Worm (Caenorhabditis elegans) whole organism, early embryonic: ENCODE data around the gene egl-9.

Experiments
- B0310.2 ChIP-seq: sonication (generic microtip); optimal IDR thresholded peaks from 2 replicates; lab custom pipeline; 2016; ENCODE audit warnings: mild to moderate bottlenecking, missing genetic modification characterization, missing compliant biosample characterization
- aly-1 ChIP-seq: sonication (generic microtip); optimal IDR thresholded peaks from 2 replicates; lab custom pipeline; 2016; ENCODE audit warnings: missing genetic modification characterization, missing compliant biosample characterization
- ceh-36 ChIP-seq: sonication (generic microtip); optimal IDR thresholded peaks from 2 replicates; lab custom pipeline; 2016; ENCODE audit warnings: missing genetic modification characterization, inconsistent platforms, missing compliant biosample characterization
- flt-1 ChIP-seq: fragments of 200-800 bp; sonication (Bioruptor generic); IDR thresholded peaks from 2 replicates; pipeline ENCODE4 v1.3.6; 2022; ENCODE audit warnings: missing genetic modification characterization, missing compliant biosample characterization
- hmbx-1 ChIP-seq: sonication (generic microtip); optimal IDR thresholded peaks from 2 replicates; lab custom pipeline; 2016; ENCODE audit warnings: mild to moderate bottlenecking, missing genetic modification characterization, missing compliant biosample characterization
- pes-1 ChIP-seq: fragments of 200-800 bp; sonication (Bioruptor generic); IDR thresholded peaks from 2 replicates; pipeline ENCODE4 v1.3.6; 2022; ENCODE audit warnings: missing genetic modification reagents, missing genetic modification characterization, missing compliant biosample characterization
- scrt-1 ChIP-seq: fragments of 200-800 bp; sonication (Bioruptor generic); IDR thresholded peaks from 2 replicates; pipeline ENCODE4 v1.3.6; 2022; ENCODE audit warnings: missing genetic modification characterization, missing compliant biosample characterization
- sea-1 ChIP-seq: fragments of 200-800 bp; sonication (Bioruptor generic); conservative IDR thresholded peaks from 2 replicates; pipeline ENCODE4 v1.3.6; 2022; ENCODE audit warnings: missing genetic modification characterization, missing compliant biosample characterization
- tbx-37 ChIP-seq: fragments of 200-800 bp; sonication (Bioruptor generic); conservative IDR thresholded peaks from 2 replicates; pipeline ENCODE4 v1.3.6; 2022; ENCODE audit warnings: missing genetic modification reagents, missing genetic modification characterization, missing compliant biosample characterization

ce11 chrV:10496733-10497132 is 28.4 kb downstream of the egl-9 start, which contains the start of gene C35A5.4:
- TF ChIP-seq ceh-36 (tag; lab: Kevin White, UChicago), result no peak
- no peak for TF ChIP-seq sea-1 (GFP tag; lab: Robert Waterston, UW)
- no peak for TF ChIP-seq hmbx-1
- TF ChIP-seq aly-1 (tag; lab: Kevin White, UChicago), result no peak
- TF ChIP-seq B0310.2 (tag; lab: Kevin White, UChicago), result no peak
- no peak for TF ChIP-seq pes-1 (GFP tag; lab: Robert Waterston, UW)
- TF ChIP-seq flt-1 (GFP tag; lab: Robert Waterston, UW), result no peak
- TF ChIP-seq tbx-37 (GFP tag; lab: Robert Waterston, UW), result no peak
- no peak for TF ChIP-seq scrt-1 (GFP tag; lab: Robert Waterston, UW)
